Worm (Caenorhabditis elegans): ENCODE results near the gene F54G2.1.

- TF ChIP-seq nhr-179 (tag; optimal IDR thresholded peaks at IDR 0.05) (no peak), F57A8.1 (GFP tag; optimal IDR thresholded peaks at IDR 0.05) (no peak), xnd-1 (tag; optimal IDR thresholded peaks at IDR 0.05) (no peak), K11D2.4 (GFP tag; IDR thresholded peaks at IDR 0.05) (no peak), lin-54 (GFP tag; optimal IDR thresholded peaks at IDR 0.05) (no peak), dpl-1 (GFP tag; optimal IDR thresholded peaks at IDR 0.05) (no peak), nhr-120 (GFP tag; IDR thresholded peaks at IDR 0.05) (no peak), nfyb-1 (GFP tag; IDR thresholded peaks at IDR 0.05) (no peak), ceh-79 (tag; optimal IDR thresholded peaks at IDR 0.05) (no peak), hsf-1 (GFP tag; IDR thresholded peaks at IDR 0.05) (no peak), madf-8 (GFP tag; conservative IDR thresholded peaks at IDR 0.05) (no peak), ceh-91 (GFP tag; IDR thresholded peaks at IDR 0.05) (no peak), F49E8.2 (tag; optimal IDR thresholded peaks at IDR 0.05; ENCODE audit: insufficient read depth) (no peak), efl-1 (GFP tag; optimal IDR thresholded peaks at IDR 0.05) (no peak)
These were observed 23.6 kb downstream of the F54G2.1 start for ce11 chrX:2640556-2640955.
